Worm (Caenorhabditis elegans): ENCODE results near the gene fipr-13.
A peak's percentile ranks its signal among the peaks of the same experiment; 100 is the strongest.

The fipr-13 gene

ce11 chrV:10039837-10040236 is 24.5 kb upstream of the fipr-13 start (continued):
- TF ChIP-seq fkh-10 (GFP tag; optimal IDR thresholded peaks at IDR 0.05): no peak
- no peak for TF ChIP-seq che-1 (tag; optimal IDR thresholded peaks at IDR 0.05)
- TF ChIP-seq elt-4 (tag; optimal IDR thresholded peaks at IDR 0.05): no peak
- no peak for TF ChIP-seq K02D7.2 (tag; optimal IDR thresholded peaks at IDR 0.05)
- peak; percentile 85 for TF ChIP-seq ceh-31 (tag; optimal IDR thresholded peaks at IDR 0.05)
- no peak for TF ChIP-seq T23F11.4 (GFP tag; optimal IDR thresholded peaks at IDR 0.05)
- TF ChIP-seq ceh-18 (tag; optimal IDR thresholded peaks at IDR 0.05): peak; percentile 29
- TF ChIP-seq ets-4 (tag; optimal IDR thresholded peaks at IDR 0.05): peak; percentile 65
- no peak for TF ChIP-seq tbx-7 (tag; optimal IDR thresholded peaks at IDR 0.05)
- TF ChIP-seq ztf-16 (tag; optimal IDR thresholded peaks at IDR 0.05): no peak
- TF ChIP-seq pros-1 (tag; optimal IDR thresholded peaks at IDR 0.05): peak; percentile 36
- TF ChIP-seq odd-2 (tag; optimal IDR thresholded peaks at IDR 0.05): no peak
- TF ChIP-seq ceh-22 (tag; optimal IDR thresholded peaks at IDR 0.05): no peak
- TF ChIP-seq unc-3 (GFP tag; conservative IDR thresholded peaks at IDR 0.05): no peak
- TF ChIP-seq unc-3 (tag; optimal IDR thresholded peaks at IDR 0.05): no peak
- TF ChIP-seq pha-4 (tag; optimal IDR thresholded peaks at IDR 0.05): no peak
- TF ChIP-seq C08G9.2 (tag; optimal IDR thresholded peaks at IDR 0.05): peak; percentile 35
- TF ChIP-seq ceh-2 (tag; optimal IDR thresholded peaks at IDR 0.05): no peak
- no peak for TF ChIP-seq zip-5 (tag; optimal IDR thresholded peaks at IDR 0.05)
- TF ChIP-seq ceh-6 (GFP tag; optimal IDR thresholded peaks at IDR 0.05): peak; percentile 25
- no peak for TF ChIP-seq ceh-24 (tag; optimal IDR thresholded peaks at IDR 0.05)
- TF ChIP-seq pha-2 (tag; optimal IDR thresholded peaks at IDR 0.05): no peak
- TF ChIP-seq ceh-48 (tag; optimal IDR thresholded peaks at IDR 0.05): no peak
- TF ChIP-seq ceh-45 (GFP tag; IDR thresholded peaks at IDR 0.05): no peak
- TF ChIP-seq ref-2 (tag; optimal IDR thresholded peaks at IDR 0.05): peak; percentile 52
- no peak for TF ChIP-seq pat-9 (tag; optimal IDR thresholded peaks at IDR 0.05)
- no peak for TF ChIP-seq gmeb-2 (tag; optimal IDR thresholded peaks at IDR 0.05)
- TF ChIP-seq ceh-34 (tag; optimal IDR thresholded peaks at IDR 0.05): peak; percentile 80
- TF ChIP-seq sdc-2 (tag; optimal IDR thresholded peaks at IDR 0.05): peak; percentile 53
- TF ChIP-seq hlh-30 (tag; optimal IDR thresholded peaks at IDR 0.05; ENCODE audit: insufficient read depth): no peak
- no peak for TF ChIP-seq hlh-8 (tag; optimal IDR thresholded peaks at IDR 0.05)
- TF ChIP-seq dmd-4 (tag; optimal IDR thresholded peaks at IDR 0.05; ENCODE audit: borderline replicate concordance): peak; percentile 27
- TF ChIP-seq ceh-19 (GFP tag; optimal IDR thresholded peaks at IDR 0.05): no peak
- TF ChIP-seq lim-6 (tag; optimal IDR thresholded peaks at IDR 0.05): no peak
- peak; percentile 17 for TF ChIP-seq hlh-6 (tag; optimal IDR thresholded peaks at IDR 0.05)
- no peak for TF ChIP-seq ttx-3 (tag; optimal IDR thresholded peaks at IDR 0.05)
- no peak for TF ChIP-seq nhr-11 (tag; optimal IDR thresholded peaks at IDR 0.05)
- TF ChIP-seq madf-2 (tag; optimal IDR thresholded peaks at IDR 0.05): no peak
- TF ChIP-seq ahr-1 (tag; optimal IDR thresholded peaks at IDR 0.05): no peak
- no peak for TF ChIP-seq Y22D7AL.16 (tag; optimal IDR thresholded peaks at IDR 0.05)
- TF ChIP-seq mec-3 (tag; optimal IDR thresholded peaks at IDR 0.05; ENCODE audit: borderline replicate concordance): no peak
- peak; percentile 31; the same call in 1 of the 2 replicates for TF ChIP-seq sox-2 (GFP tag; IDR thresholded peaks at IDR 0.05)
- TF ChIP-seq C38D4.7 (GFP tag; optimal IDR thresholded peaks at IDR 0.05): no peak
- TF ChIP-seq nfya-1 (tag; optimal IDR thresholded peaks at IDR 0.05): peak; percentile 83
- no peak for TF ChIP-seq F13H6.1 (tag; optimal IDR thresholded peaks at IDR 0.05)
- TF ChIP-seq ceh-14 (tag; optimal IDR thresholded peaks at IDR 0.05): no peak
- TF ChIP-seq K09A11.1 (tag; optimal IDR thresholded peaks at IDR 0.05; ENCODE audit: insufficient read depth): no peak
- no peak for TF ChIP-seq unc-86 (tag; optimal IDR thresholded peaks at IDR 0.05)
- no peak for TF ChIP-seq fkh-6 (tag; optimal IDR thresholded peaks at IDR 0.05)
- no peak for TF ChIP-seq unc-42 (tag; optimal IDR thresholded peaks at IDR 0.05)
